Worm (Caenorhabditis elegans) whole organism, L4 larva: Measurements from ENCODE around the gene samp-1.

ENCODE experiments used
- ceh-44 ChIP-seq: fragments of 200-800 bp; sonication (Bioruptor generic); IDR thresholded peaks from 2 replicates; pipeline ENCODE4 v1.3.6; 2022; ENCODE audit warnings: missing genetic modification reagents, missing genetic modification characterization, missing compliant biosample characterization
- ces-1 ChIP-seq: fragments of 150-350 bp; sonication (generic microtip); optimal IDR thresholded peaks from 4 replicates; lab custom pipeline; 2014; ENCODE audit warnings: missing biosample characterization, missing genetic modification reagents, missing genetic modification characterization
- egl-27 ChIP-seq: sonication (generic microtip); optimal IDR thresholded peaks from 3 replicates; lab custom pipeline; 2017; ENCODE audit warnings: missing biosample characterization, missing genetic modification reagents, missing genetic modification characterization
- fkh-10 ChIP-seq: fragments of 150-350 bp; optimal IDR thresholded peaks from 2 replicates; lab custom pipeline; 2014; ENCODE audit warnings: missing biosample characterization, missing genetic modification reagents, missing genetic modification characterization
- mdl-1 ChIP-seq, 2 experiments: fragments of 150-350 bp in 1 of 2; sonication (generic microtip) in 1 of 2; optimal IDR thresholded peaks; 2 replicates each; lab custom pipeline; 2014 to 2017; ENCODE audit warnings: missing biosample characterization in 2 of 2, missing genetic modification characterization in 2 of 2
- mep-1 ChIP-seq: fragments of 150-350 bp; sonication (generic microtip); optimal IDR thresholded peaks from 3 replicates; lab custom pipeline; 2014; ENCODE audit warnings: missing biosample characterization, missing genetic modification characterization
- nhr-11 ChIP-seq: fragments of 150-350 bp; optimal IDR thresholded peaks from 2 replicates; lab custom pipeline; 2014; ENCODE audit warnings: missing biosample characterization, missing genetic modification characterization
- nhr-6 ChIP-seq: fragments of 150-350 bp; optimal IDR thresholded peaks from 2 replicates; lab custom pipeline; 2014; ENCODE audit warnings: missing biosample characterization, missing genetic modification characterization
- nhr-76 ChIP-seq: fragments of 150-350 bp; optimal IDR thresholded peaks from 2 replicates; lab custom pipeline; 2014; ENCODE audit warnings: missing biosample characterization, missing genetic modification characterization
- snpc-1.2 ChIP-seq: fragments of 200-800 bp; sonication (Bioruptor generic); IDR thresholded peaks from 2 replicates; pipeline ENCODE4 v1.3.6; 2022; ENCODE audit warnings: missing genetic modification reagents, missing genetic modification characterization, missing compliant biosample characterization
- unc-62 ChIP-seq, 3 experiments: fragments of 150-350 bp in 1 of 3; sonication (generic microtip); optimal IDR thresholded peaks in 2 of 3; peaks in 1 of 3; 1 replicate in 1 of 3; 2 replicates in 2 of 3; lab custom pipeline; 2014 to 2017; ENCODE audit warnings: missing biosample characterization in 3 of 3, missing genetic modification characterization in 3 of 3, missing genetic modification reagents in 3 of 3, missing genotype in 1 of 3
- zag-1 ChIP-seq: fragments of 150-350 bp; optimal IDR thresholded peaks from 2 replicates; lab custom pipeline; 2014; ENCODE audit warnings: missing biosample characterization, missing genetic modification characterization

DNA sequence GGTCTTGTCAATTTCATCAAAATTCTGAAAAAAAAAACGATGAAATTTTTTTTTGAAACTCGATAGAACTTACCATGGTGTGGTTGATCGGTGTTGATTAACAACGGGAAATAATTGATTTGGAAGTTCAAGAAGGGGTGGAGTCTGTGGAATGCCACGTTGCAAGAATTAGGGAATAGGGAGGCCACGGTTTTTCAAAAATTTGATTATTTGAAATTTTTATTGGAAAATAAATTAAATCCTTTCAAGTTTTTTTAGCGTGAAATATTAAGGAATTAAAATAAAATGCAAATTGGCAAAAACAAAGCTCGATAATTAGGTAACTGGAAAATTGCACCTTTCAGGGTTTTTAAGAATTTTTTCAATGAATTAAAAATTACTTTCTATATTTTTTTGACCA, 36.8 kb downstream of the samp-1 start, which contains the start of gene rmd-3:
- TF ChIP-seq zag-1 (tag; lab: Kevin White, UChicago) (no peak), nhr-76 (no peak), nhr-6 (tag; lab: Kevin White, UChicago) (no peak), mdl-1 (tag; optimal IDR thresholded peaks at IDR 0.05; lab: Kevin White, UChicago) (no peak), snpc-1.2 (GFP tag; lab: Robert Waterston, UW) (no peak), ces-1 (no peak), unc-62 (GFP tag; optimal IDR thresholded peaks at IDR 0.05 in 1 of 2; lab: Kevin White, UChicago) (no peak), unc-62 (tag; optimal IDR thresholded peaks at IDR 0.05; lab: Kevin White, UChicago) (no peak), egl-27 (tag; lab: Kevin White, UChicago) (no peak), fkh-10 (no peak), mep-1 (no peak), nhr-11 (tag; lab: Kevin White, UChicago) (no peak), ceh-44 (GFP tag; lab: Robert Waterston, UW) (no peak)
